Fruit fly (Drosophila melanogaster): ENCODE data around the gene CG34008.

DNA sequence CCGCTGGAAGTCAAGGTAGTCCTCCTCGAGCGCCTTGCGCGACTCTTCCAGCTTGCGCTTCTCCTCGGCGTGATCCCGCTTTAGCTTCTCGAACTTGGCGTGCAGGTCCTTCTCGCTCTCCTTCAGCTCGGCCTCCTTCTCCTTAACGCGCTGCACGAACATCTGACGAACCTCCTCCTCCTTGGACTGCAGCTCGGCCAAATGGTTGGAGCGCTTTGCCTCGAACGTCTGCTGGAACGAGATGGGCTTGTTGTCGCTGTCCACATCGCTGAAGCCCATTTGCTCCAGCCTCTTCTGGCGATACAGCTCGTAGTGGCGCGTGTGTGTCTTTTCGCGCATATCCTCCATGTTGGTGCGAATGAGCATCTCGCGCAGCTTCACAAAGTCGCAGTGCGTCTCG, 5.1 kb upstream of the CG34008 start:
- TF ChIP-seq bab1 (GFP tag; optimal IDR thresholded peaks at IDR 0.05) (no peak), CG14711 (tag; optimal IDR thresholded peaks at IDR 0.05) (no peak), kay (GFP tag; ENCODE audit: borderline replicate concordance) (no peak)

Data from whole organism, adult.